Worm (Caenorhabditis elegans): ENCODE results near the gene F28F5.6.

The F28F5.6 gene

DNA sequence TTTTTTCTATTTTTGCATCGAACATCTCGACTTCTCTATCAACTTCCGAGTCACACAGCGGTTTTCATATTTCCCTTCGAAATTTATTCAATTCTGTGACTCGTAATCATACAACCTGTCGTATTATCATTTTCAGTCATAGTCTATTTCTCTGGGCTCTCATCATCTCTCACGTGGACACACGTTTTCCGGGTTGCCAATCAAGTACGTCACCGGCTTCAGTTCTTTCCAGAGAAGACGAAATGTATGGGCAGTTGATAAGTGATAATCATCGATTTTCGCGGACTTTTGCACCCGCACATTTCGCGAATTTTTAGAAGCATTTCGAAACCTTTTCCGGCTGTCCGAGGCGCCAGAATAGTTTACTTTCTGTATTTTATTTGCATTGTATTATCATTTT, 31.1 kb upstream of the F28F5.6 start, which contains the start of gene srv-1:
Gene srv-1 (plus strand): TSS at position 131 of the 400 bp plus-strand sequence.
- no peak for TF ChIP-seq snpc-4 (tag; optimal IDR thresholded peaks at IDR 0.05)
- TF ChIP-seq sea-2 (GFP tag; optimal IDR thresholded peaks at IDR 0.05), result no peak
- no peak for TF ChIP-seq mdl-1 (tag; optimal IDR thresholded peaks at IDR 0.05)
- no peak for TF ChIP-seq egl-27 (tag; optimal IDR thresholded peaks at IDR 0.05)
- no peak for TF ChIP-seq ceh-9 (tag; optimal IDR thresholded peaks at IDR 0.05)
- no peak for TF ChIP-seq nhr-77 (tag; optimal IDR thresholded peaks at IDR 0.05)
- TF ChIP-seq ceh-28 (tag; optimal IDR thresholded peaks at IDR 0.05), result no peak
- no peak for TF ChIP-seq tbx-2 (tag; optimal IDR thresholded peaks at IDR 0.05)
- no peak for TF ChIP-seq ztf-4 (tag; optimal IDR thresholded peaks at IDR 0.05)
- no peak for TF ChIP-seq eor-1 (tag; optimal IDR thresholded peaks at IDR 0.05)
- TF ChIP-seq zag-1 (tag; optimal IDR thresholded peaks at IDR 0.05), result no peak
- no peak for TF ChIP-seq ceh-82 (tag; optimal IDR thresholded peaks at IDR 0.05)
- TF ChIP-seq mml-1 (tag; optimal IDR thresholded peaks at IDR 0.05), result no peak
- no peak for TF ChIP-seq nhr-43 (tag; optimal IDR thresholded peaks at IDR 0.05; ENCODE audit: poor library complexity, severe bottlenecking)
- no peak for TF ChIP-seq nfya-1 (tag; optimal IDR thresholded peaks at IDR 0.05; ENCODE audit: insufficient read depth)
- TF ChIP-seq lin-39 (tag; optimal IDR thresholded peaks at IDR 0.05), result no peak
- peak; percentile 75 for TF ChIP-seq pqm-1 (tag; optimal IDR thresholded peaks at IDR 0.05)
- no peak for TF ChIP-seq elt-1 (tag; optimal IDR thresholded peaks at IDR 0.05)
- no peak for TF ChIP-seq nhr-23 (tag; optimal IDR thresholded peaks at IDR 0.05)
- TF ChIP-seq lin-15B (tag; optimal IDR thresholded peaks at IDR 0.05), result no peak
- TF ChIP-seq aly-2 (tag; optimal IDR thresholded peaks at IDR 0.05), result no peak
- no peak for TF ChIP-seq nhr-67 (tag; optimal IDR thresholded peaks at IDR 0.05)
- peak; percentile 97 for TF ChIP-seq elt-2 (tag; optimal IDR thresholded peaks at IDR 0.05)
- TF ChIP-seq fkh-10 (GFP tag; optimal IDR thresholded peaks at IDR 0.05), result no peak
- no peak for TF ChIP-seq ceh-16 (tag; optimal IDR thresholded peaks at IDR 0.05)
- peak; percentile 58 for TF ChIP-seq jun-1 (tag; optimal IDR thresholded peaks at IDR 0.05)

- TF ChIP-seq pqm-1 (tag; optimal IDR thresholded peaks at IDR 0.05) (peak; percentile 41), ZK546.5 (tag; optimal IDR thresholded peaks at IDR 0.05) (no peak), elt-2 (tag; optimal IDR thresholded peaks at IDR 0.05) (peak; percentile 86), jun-1 (tag; optimal IDR thresholded peaks at IDR 0.05) (no peak), nhr-67 (tag; optimal IDR thresholded peaks at IDR 0.05) (no peak), ama-1 (optimal IDR thresholded peaks at IDR 0.05) (no peak), mdl-1 (tag; optimal IDR thresholded peaks at IDR 0.05) (no peak), ceh-28 (tag; optimal IDR thresholded peaks at IDR 0.05) (no peak), fkh-2 (tag; optimal IDR thresholded peaks at IDR 0.05) (no peak), unc-39 (tag; optimal IDR thresholded peaks at IDR 0.05) (no peak), skn-1 (tag; optimal IDR thresholded peaks at IDR 0.05) (peak; percentile 24), hmg-11 (tag; optimal IDR thresholded peaks at IDR 0.05) (no peak)
These were observed 29.6 kb upstream of the F28F5.6 start, which contains the start of gene dhhc-5 for ce11 chrIII:6848654-6849204. Gene dhhc-5 (minus strand): TSS chrIII:6849059.

ce11 chrIII:6839091-6839490, 19.9 kb upstream of the F28F5.6 start:
- TF ChIP-seq unc-39 (tag; optimal IDR thresholded peaks at IDR 0.05) (no peak), fkh-10 (GFP tag; optimal IDR thresholded peaks at IDR 0.05) (no peak), nhr-237 (tag; optimal IDR thresholded peaks at IDR 0.05) (no peak), jun-1 (tag; optimal IDR thresholded peaks at IDR 0.05) (no peak), nfya-1 (tag; optimal IDR thresholded peaks at IDR 0.05; ENCODE audit: insufficient read depth) (no peak), eor-1 (tag; optimal IDR thresholded peaks at IDR 0.05) (no peak), ZK546.5 (tag; optimal IDR thresholded peaks at IDR 0.05) (no peak), sea-2 (GFP tag; optimal IDR thresholded peaks at IDR 0.05) (no peak), mml-1 (tag; optimal IDR thresholded peaks at IDR 0.05) (no peak), elt-1 (tag; optimal IDR thresholded peaks at IDR 0.05) (no peak), ceh-16 (tag; optimal IDR thresholded peaks at IDR 0.05) (no peak), nhr-77 (tag; optimal IDR thresholded peaks at IDR 0.05) (no peak), mdl-1 (tag; optimal IDR thresholded peaks at IDR 0.05) (no peak), ceh-28 (tag; optimal IDR thresholded peaks at IDR 0.05) (no peak), nhr-67 (tag; optimal IDR thresholded peaks at IDR 0.05) (no peak), elt-2 (tag; optimal IDR thresholded peaks at IDR 0.05) (no peak), lsy-12 (tag; optimal IDR thresholded peaks at IDR 0.05) (no peak)

- TF ChIP-seq nhr-28 (tag; optimal IDR thresholded peaks at IDR 0.05), result no peak
- TF ChIP-seq lin-39 (tag; optimal IDR thresholded peaks at IDR 0.05), result no peak
- no peak for TF ChIP-seq eor-1 (tag; optimal IDR thresholded peaks at IDR 0.05)
- TF ChIP-seq aly-2 (tag; optimal IDR thresholded peaks at IDR 0.05), result no peak
- no peak for TF ChIP-seq ama-1 (optimal IDR thresholded peaks at IDR 0.05)
- TF ChIP-seq ztf-4 (tag; optimal IDR thresholded peaks at IDR 0.05), result no peak
- TF ChIP-seq unc-39 (tag; optimal IDR thresholded peaks at IDR 0.05), result no peak
- no peak for TF ChIP-seq egl-5 (tag; optimal IDR thresholded peaks at IDR 0.05)
- TF ChIP-seq fkh-10 (GFP tag; optimal IDR thresholded peaks at IDR 0.05), result no peak
- TF ChIP-seq ztf-11 (tag; optimal IDR thresholded peaks at IDR 0.05), result no peak
- TF ChIP-seq unc-62 (GFP tag; optimal IDR thresholded peaks at IDR 0.05), result no peak
- TF ChIP-seq ceh-82 (tag; optimal IDR thresholded peaks at IDR 0.05), result no peak
- no peak for TF ChIP-seq lin-15B (tag; optimal IDR thresholded peaks at IDR 0.05)
- TF ChIP-seq fkh-2 (tag; optimal IDR thresholded peaks at IDR 0.05), result no peak
- TF ChIP-seq jun-1 (tag; optimal IDR thresholded peaks at IDR 0.05), result no peak
- no peak for TF ChIP-seq nfya-1 (tag; optimal IDR thresholded peaks at IDR 0.05; ENCODE audit: insufficient read depth)
- no peak for TF ChIP-seq R02D3.7 (tag; optimal IDR thresholded peaks at IDR 0.05)
- TF ChIP-seq nhr-237 (tag; optimal IDR thresholded peaks at IDR 0.05), result no peak
- TF ChIP-seq nhr-76 (tag; optimal IDR thresholded peaks at IDR 0.05), result no peak
- no peak for TF ChIP-seq pqm-1 (tag; optimal IDR thresholded peaks at IDR 0.05)
These were observed 18.1 kb upstream of the F28F5.6 start for ce11 chrIII:6837320-6837719.

All from whole organism, L3 larva.